Worm (Caenorhabditis elegans): ENCODE measurements around the gene srd-74.

- no peak for TF ChIP-seq sea-1 (GFP tag; conservative IDR thresholded peaks at IDR 0.05)
- no peak for TF ChIP-seq hmg-4 (GFP tag; optimal IDR thresholded peaks at IDR 0.05)
Measured at ce11 chrIII:11826118-11826517, 44.2 kb downstream of the srd-74 start, which contains the start of gene rsp-8.
